Fruit fly (Drosophila melanogaster) Kc167 (cell line): Measurements from ENCODE around the gene Acp1.

Experiments
- insv ChIP-seq: fragments of >200 bp; optimal IDR thresholded peaks from 3 replicates; lab custom pipeline; 2018; ENCODE audit warnings: missing external identifiers
- psq ChIP-seq: fragments of >200 bp; optimal IDR thresholded peaks from 2 replicates; lab custom pipeline; 2017; ENCODE audit warnings: missing external identifiers
- ttk ChIP-seq: sonication (Bioruptor generic); optimal IDR thresholded peaks from 2 replicates; lab custom pipeline; 2017; ENCODE audit warnings: missing external identifiers

DNA sequence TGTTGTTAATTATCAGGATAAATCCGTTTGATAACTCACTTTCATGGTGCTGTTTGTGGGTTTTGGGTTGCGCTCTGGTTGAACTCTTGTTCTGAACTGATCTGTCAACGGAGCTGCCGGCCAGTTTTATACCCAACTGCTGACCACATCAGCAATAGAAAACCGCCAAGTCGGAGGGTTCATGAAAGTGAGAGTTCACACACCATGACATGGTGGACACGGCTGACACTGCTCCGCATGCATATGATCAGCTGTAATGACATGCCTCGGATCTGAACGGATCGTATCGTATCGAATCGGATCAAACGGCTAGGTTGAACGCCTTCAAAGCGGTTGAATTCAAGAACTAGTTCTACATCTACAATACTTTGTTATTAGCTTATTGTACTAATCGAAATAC, at the start of gene Acp1:
- TF ChIP-seq insv (lab: Kevin White, UChicago): no peak
- TF ChIP-seq psq (lab: Kevin White, UChicago): no peak
- no peak for TF ChIP-seq ttk (lab: Kevin White, UChicago)
